Worm (Caenorhabditis elegans) whole organism, L4 larva: ENCODE results near the gene C50F4.1.

Experiments
- ZK337.2 ChIP-seq: fragments of 200-800 bp; sonication (Bioruptor generic); IDR thresholded peaks from 2 replicates; pipeline ENCODE4 v1.3.6; 2022; ENCODE audit warnings: missing genetic modification reagents, missing genetic modification characterization, missing compliant biosample characterization
- aly-2 ChIP-seq: sonication (generic microtip); optimal IDR thresholded peaks from 2 replicates; lab custom pipeline; 2018; ENCODE audit warnings: missing biosample characterization, missing genetic modification characterization
- ama-1 ChIP-seq: fragments of 150-350 bp; optimal IDR thresholded peaks from 2 replicates; lab custom pipeline; 2014; ENCODE audit warnings: inconsistent platforms, mixed read lengths
- daf-12 ChIP-seq: fragments of 150-350 bp; optimal IDR thresholded peaks from 2 replicates; lab custom pipeline; 2014; ENCODE audit warnings: missing biosample characterization, missing genetic modification reagents, missing genetic modification characterization
- dve-1 ChIP-seq: sonication (generic microtip); optimal IDR thresholded peaks from 2 replicates; lab custom pipeline; 2017; ENCODE audit warnings: antibody characterized with exemption, mild to moderate bottlenecking, missing genetic modification characterization, missing compliant biosample characterization; ENCODE audit not compliant: insufficient read depth
- egl-43 ChIP-seq: fragments of 200-800 bp; sonication (Bioruptor generic); IDR thresholded peaks from 2 replicates; pipeline ENCODE4 v1.3.6; 2022; ENCODE audit warnings: missing genetic modification reagents, missing genetic modification characterization, missing compliant biosample characterization
- gei-8 ChIP-seq: fragments of 200-800 bp; sonication (Bioruptor generic); optimal IDR thresholded peaks from 2 replicates; lab custom pipeline; 2018; ENCODE audit warnings: mild to moderate bottlenecking, missing genetic modification characterization, missing compliant biosample characterization
- hif-1 ChIP-seq, 2 experiments: sonication (generic microtip); optimal IDR thresholded peaks; 2 replicates each; lab custom pipeline; 2016 to 2017; ENCODE audit warnings: missing compliant biosample characterization in 2 of 2, missing genetic modification characterization in 2 of 2, missing genetic modification reagents in 2 of 2, missing genotype in 2 of 2, mild to moderate bottlenecking in 1 of 2
- lim-7 ChIP-seq: fragments of 200-800 bp; sonication (Bioruptor generic); IDR thresholded peaks from 2 replicates; pipeline ENCODE4 v1.3.6; 2022; ENCODE audit warnings: missing genetic modification characterization, missing compliant biosample characterization
- lin-13 ChIP-seq: fragments of 150-350 bp; optimal IDR thresholded peaks from 2 replicates; lab custom pipeline; 2014; ENCODE audit warnings: missing biosample characterization, missing genetic modification reagents, missing genetic modification characterization
- lin-38 ChIP-seq: fragments of 200-800 bp; sonication (Bioruptor generic); IDR thresholded peaks from 2 replicates; pipeline ENCODE4 v1.3.6; 2022; ENCODE audit warnings: missing genetic modification reagents, missing genetic modification characterization, missing compliant biosample characterization
- mdl-1 ChIP-seq, 2 experiments: fragments of 150-350 bp in 1 of 2; sonication (generic microtip) in 1 of 2; optimal IDR thresholded peaks; 2 replicates each; lab custom pipeline; 2014 to 2017; ENCODE audit warnings: missing biosample characterization in 2 of 2, missing genetic modification characterization in 2 of 2
- mep-1 ChIP-seq: fragments of 150-350 bp; sonication (generic microtip); optimal IDR thresholded peaks from 3 replicates; lab custom pipeline; 2014; ENCODE audit warnings: missing biosample characterization, missing genetic modification characterization
- nhr-77 ChIP-seq: fragments of 150-350 bp; optimal IDR thresholded peaks from 2 replicates; lab custom pipeline; 2014; ENCODE audit warnings: missing biosample characterization, missing genetic modification characterization
- saeg-2 ChIP-seq: fragments of 200-800 bp; sonication (Bioruptor generic); IDR thresholded peaks from 2 replicates; pipeline ENCODE4 v1.3.6; 2022; ENCODE audit warnings: missing genetic modification reagents, missing genetic modification characterization, missing compliant biosample characterization
- skn-1 ChIP-seq: fragments of 150-350 bp; optimal IDR thresholded peaks from 2 replicates; lab custom pipeline; 2014; ENCODE audit warnings: missing biosample characterization, missing genetic modification characterization
- unc-62 ChIP-seq, 3 experiments: fragments of 150-350 bp in 1 of 3; sonication (generic microtip); optimal IDR thresholded peaks in 2 of 3; peaks in 1 of 3; 1 replicate in 1 of 3; 2 replicates in 2 of 3; lab custom pipeline; 2014 to 2017; ENCODE audit warnings: missing biosample characterization in 3 of 3, missing genetic modification characterization in 3 of 3, missing genetic modification reagents in 3 of 3, missing genotype in 1 of 3
- ztf-7 ChIP-seq: fragments of 150-350 bp; optimal IDR thresholded peaks from 2 replicates; lab custom pipeline; 2014; ENCODE audit warnings: missing biosample characterization, missing genetic modification characterization

The C50F4.1 gene

ce11 chrV:9571056-9571455 is 44.5 kb downstream of the C50F4.1 start:
- TF ChIP-seq ztf-7 (tag; lab: Kevin White, UChicago) (peak; percentile 32), dve-1 (tag; lab: Kevin White, UChicago) (peak; percentile 63), gei-8 (GFP tag; lab: Kevin White, UChicago) (no peak), saeg-2 (no peak), hif-1 (tag; optimal IDR thresholded peaks at IDR 0.05; lab: Kevin White, UChicago) (no peak), nhr-77 (no peak), aly-2 (no peak)

ce11 chrV:9571673-9572072 is 45.1 kb downstream of the C50F4.1 start:
- peak; percentile 50 for TF ChIP-seq dve-1 (tag; lab: Kevin White, UChicago)
- TF ChIP-seq mdl-1 (tag; optimal IDR thresholded peaks at IDR 0.05; lab: Kevin White, UChicago): no peak
- TF ChIP-seq unc-62 (GFP tag; optimal IDR thresholded peaks at IDR 0.05 in 1 of 2; lab: Kevin White, UChicago): peak in 1 of 2 experiments; percentile 92
- TF ChIP-seq unc-62 (tag; optimal IDR thresholded peaks at IDR 0.05; lab: Kevin White, UChicago): no peak

ce11 chrV:9576991-9577390 is 50.4 kb downstream of the C50F4.1 start, which contains the start of gene F25B3.2:
TSS of gene F25B3.2 (plus strand) at chrV:9577291.
- TF ChIP-seq lin-13 (GFP tag; lab: Kevin White, UChicago) (no peak), mep-1 (no peak), egl-43 (no peak), gei-8 (GFP tag; lab: Kevin White, UChicago) (no peak), lin-38 (GFP tag; lab: Robert Waterston, UW) (no peak), skn-1 (tag; lab: Kevin White, UChicago) (no peak), lim-7 (no peak), daf-12 (tag; lab: Kevin White, UChicago) (no peak), ZK337.2 (GFP tag; lab: Robert Waterston, UW) (no peak), ama-1 (lab: Kevin White, UChicago) (no peak)
